Fruit fly (Drosophila melanogaster) whole organism, embryonic: Measurements from ENCODE around the gene Mtpalpha.

Experiments used
- ATbp ChIP-seq: fragments of 200-800 bp; sonication (Bioruptor generic); optimal IDR thresholded peaks from 2 replicates; lab custom pipeline; 2017; ENCODE audit warnings: missing biosample characterization, mild to moderate bottlenecking, missing genetic modification characterization, missing genetic modification reagents
- Asciz ChIP-seq: fragments of 200-800 bp; sonication (Bioruptor generic); optimal IDR thresholded peaks from 2 replicates; lab custom pipeline; 2017; ENCODE audit warnings: missing biosample characterization, mild to moderate bottlenecking, missing genetic modification characterization, missing genetic modification reagents
- Atf6 ChIP-seq: fragments of 200-800 bp; sonication (Bioruptor generic); IDR thresholded peaks from 2 replicates; pipeline ENCODE4 v1.3.6; 2022; ENCODE audit warnings: missing biosample characterization, missing genetic modification characterization
- CG10543 ChIP-seq: fragments of 200-800 bp; sonication (Bioruptor generic); optimal IDR thresholded peaks from 3 replicates; lab custom pipeline; 2017; ENCODE audit warnings: missing biosample characterization, mild to moderate bottlenecking, missing genetic modification characterization, moderate library complexity
- CG12155 ChIP-seq: fragments of 200-800 bp; sonication (Bioruptor generic); optimal IDR thresholded peaks from 3 replicates; lab custom pipeline; 2016; ENCODE audit warnings: missing biosample characterization, missing genetic modification characterization
- CG12299 ChIP-seq: fragments of 200-800 bp; sonication (Bioruptor generic); optimal IDR thresholded peaks from 2 replicates; lab custom pipeline; 2018; ENCODE audit warnings: missing biosample characterization, mild to moderate bottlenecking, missing genetic modification characterization
- CG12769 ChIP-seq: fragments of 200-800 bp; sonication (Bioruptor generic); optimal IDR thresholded peaks from 2 replicates; lab custom pipeline; 2019; ENCODE audit warnings: missing biosample characterization, mild to moderate bottlenecking, missing genetic modification characterization, moderate library complexity
- CG13424 ChIP-seq: fragments of 200-800 bp; sonication (Bioruptor generic); optimal IDR thresholded peaks from 2 replicates; lab custom pipeline; 2019; ENCODE audit warnings: missing biosample characterization, mild to moderate bottlenecking, missing genetic modification characterization, moderate library complexity
- CG14441 ChIP-seq: fragments of 200-800 bp; sonication (Bioruptor generic); IDR thresholded peaks from 2 replicates; pipeline ENCODE4 v1.3.6; 2022; ENCODE audit warnings: missing biosample characterization, missing genetic modification characterization
- CG15601 ChIP-seq: fragments of 200-800 bp; sonication (Bioruptor generic); optimal IDR thresholded peaks from 3 replicates; lab custom pipeline; 2019; ENCODE audit warnings: missing biosample characterization, mild to moderate bottlenecking, missing genetic modification characterization, moderate library complexity
- CG16779 ChIP-seq: fragments of 200-800 bp; sonication (Bioruptor generic); IDR thresholded peaks from 2 replicates; pipeline ENCODE4 v1.3.6; 2022; ENCODE audit warnings: missing biosample characterization, missing genetic modification characterization
- CG17328 ChIP-seq: fragments of 200-800 bp; sonication (Bioruptor generic); IDR thresholded peaks from 2 replicates; pipeline ENCODE4 v1.3.6; 2022; ENCODE audit warnings: missing biosample characterization, missing genetic modification characterization
- CG3163 ChIP-seq: fragments of 200-800 bp; sonication (Bioruptor generic); optimal IDR thresholded peaks from 3 replicates; lab custom pipeline; 2016; ENCODE audit warnings: missing biosample characterization, missing genetic modification characterization
- CG33213 ChIP-seq: fragments of 200-800 bp; sonication (Bioruptor generic); optimal IDR thresholded peaks from 3 replicates; lab custom pipeline; 2016; ENCODE audit warnings: missing biosample characterization, missing genetic modification characterization
- CG34422 ChIP-seq: fragments of 200-800 bp; sonication (Bioruptor generic); IDR thresholded peaks from 3 replicates; pipeline ENCODE4 v1.3.6; 2022; ENCODE audit warnings: missing biosample characterization, missing genetic modification characterization
- CG3726 ChIP-seq: fragments of 200-800 bp; sonication (Bioruptor generic); IDR thresholded peaks from 3 replicates; pipeline ENCODE4, ENCODE4 v1.3.6; 2022; ENCODE audit warnings: missing biosample characterization, missing genetic modification characterization
- CG6272 ChIP-seq: fragments of 200-800 bp; sonication (Bioruptor generic); IDR thresholded peaks from 2 replicates; pipeline ENCODE4 v1.3.6; 2022; ENCODE audit warnings: missing biosample characterization, missing genetic modification characterization
- CG6854 ChIP-seq: fragments of 200-800 bp; sonication (Bioruptor generic); optimal IDR thresholded peaks from 3 replicates; lab custom pipeline; 2017; ENCODE audit warnings: missing biosample characterization, mild to moderate bottlenecking, missing genetic modification characterization
- CG9932 ChIP-seq: fragments of 200-800 bp; sonication (Bioruptor generic); IDR thresholded peaks from 2 replicates; pipeline ENCODE4 v1.3.6; 2022; ENCODE audit warnings: missing biosample characterization, missing genetic modification characterization
- Dad ChIP-seq: fragments of 200-800 bp; sonication (Bioruptor generic); optimal IDR thresholded peaks from 3 replicates; lab custom pipeline; 2016; ENCODE audit warnings: missing biosample characterization, missing genetic modification characterization
- Dll ChIP-seq: fragments of 200-800 bp; sonication (Bioruptor generic); IDR thresholded peaks from 4 replicates; pipeline ENCODE4 v1.3.6; 2022; ENCODE audit warnings: missing biosample characterization, missing genetic modification characterization; ENCODE audit not compliant: partially characterized antibody
- E2f2 ChIP-seq: fragments of 200-800 bp; sonication (Bioruptor generic); IDR thresholded peaks from 2 replicates; pipeline ENCODE4 v1.3.6; 2022; ENCODE audit warnings: missing biosample characterization, missing genetic modification characterization
- HLHmδ ChIP-seq: fragments of 200-800 bp; sonication (Bioruptor generic); optimal IDR thresholded peaks from 2 replicates; lab custom pipeline; 2018; ENCODE audit warnings: missing biosample characterization, mild to moderate bottlenecking, missing genetic modification characterization, moderate library complexity
- Hr51 ChIP-seq, 2 experiments: fragments of 200-800 bp; sonication (Bioruptor generic); optimal IDR thresholded peaks; 2 replicates in 1 of 2; 3 replicates in 1 of 2; lab custom pipeline; 2016 to 2018; ENCODE audit warnings: missing biosample characterization in 2 of 2, missing genetic modification characterization in 2 of 2, mild to moderate bottlenecking in 1 of 2, moderate library complexity in 1 of 2
- Lim3 ChIP-seq: fragments of 200-800 bp; sonication (Bioruptor generic); IDR thresholded peaks from 2 replicates; pipeline ENCODE4 v1.3.6; 2022; ENCODE audit warnings: missing biosample characterization, missing genetic modification characterization
- NC2α ChIP-seq: fragments of 200-800 bp; sonication (Bioruptor generic); optimal IDR thresholded peaks from 2 replicates; lab custom pipeline; 2016; ENCODE audit warnings: missing biosample characterization, missing genetic modification characterization
- Oli ChIP-seq: fragments of 200-800 bp; sonication (Bioruptor generic); optimal IDR thresholded peaks from 2 replicates; lab custom pipeline; 2018; ENCODE audit warnings: missing biosample characterization, mild to moderate bottlenecking, missing genetic modification characterization, moderate library complexity
- Ssrp ChIP-seq: fragments of 200-800 bp; sonication (Bioruptor generic); optimal IDR thresholded peaks from 2 replicates; lab custom pipeline; 2018; ENCODE audit warnings: missing biosample characterization, mild to moderate bottlenecking, missing genetic modification characterization, moderate library complexity
- bcd ChIP-seq: fragments of 200-800 bp; sonication (Bioruptor generic); optimal IDR thresholded peaks from 2 replicates; lab custom pipeline; 2017; ENCODE audit warnings: missing biosample characterization, mild to moderate bottlenecking, missing genetic modification characterization
- bsh ChIP-seq, 2 experiments: fragments of 200-800 bp; sonication (Bioruptor generic); optimal IDR thresholded peaks; 2 replicates each; lab custom pipeline; 2017 to 2018; ENCODE audit warnings: mild to moderate bottlenecking in 2 of 2, missing biosample characterization in 2 of 2, missing genetic modification characterization in 2 of 2, moderate library complexity in 1 of 2
- btn ChIP-seq: fragments of 200-800 bp; sonication (Bioruptor generic); optimal IDR thresholded peaks from 2 replicates; lab custom pipeline; 2016; ENCODE audit warnings: missing biosample characterization, missing genetic modification characterization
- cato ChIP-seq: fragments of 200-800 bp; sonication (Bioruptor generic); optimal IDR thresholded peaks from 2 replicates; lab custom pipeline; 2016; ENCODE audit warnings: missing biosample characterization, missing genetic modification characterization, borderline replicate concordance
- croc ChIP-seq: fragments of 200-800 bp; sonication (Bioruptor generic); conservative IDR thresholded peaks from 3 replicates; pipeline ENCODE4 v1.3.6; 2022; ENCODE audit warnings: missing biosample characterization, missing genetic modification characterization
- dm ChIP-seq: fragments of 200-800 bp; sonication (Bioruptor generic); optimal IDR thresholded peaks from 3 replicates; lab custom pipeline; 2016; ENCODE audit warnings: missing biosample characterization, missing genetic modification characterization
- exex ChIP-seq: fragments of 200-800 bp; sonication (Bioruptor generic); optimal IDR thresholded peaks from 4 replicates; lab custom pipeline; 2018; ENCODE audit warnings: missing biosample characterization, mild to moderate bottlenecking, missing genetic modification characterization, moderate library complexity
- fru ChIP-seq: fragments of >200 bp; optimal IDR thresholded peaks from 2 replicates; lab custom pipeline; 2017
- gem ChIP-seq: fragments of 200-800 bp; sonication (Bioruptor generic); optimal IDR thresholded peaks from 2 replicates; lab custom pipeline; 2019; ENCODE audit warnings: missing biosample characterization, mild to moderate bottlenecking, missing genetic modification characterization, moderate library complexity
- h ChIP-seq: fragments of >200 bp; optimal IDR thresholded peaks from 2 replicates; lab custom pipeline; 2017
- jumu ChIP-seq: fragments of 200-800 bp; sonication (Bioruptor generic); optimal IDR thresholded peaks from 3 replicates; lab custom pipeline; 2016; ENCODE audit warnings: missing biosample characterization, missing genetic modification characterization
- ken ChIP-seq: fragments of 200-800 bp; sonication (Bioruptor generic); IDR thresholded peaks from 3 replicates; pipeline ENCODE4 v1.3.6; 2022; ENCODE audit warnings: missing biosample characterization, missing genetic modification characterization
- klu ChIP-seq: fragments of 200-800 bp; sonication (Bioruptor generic); IDR thresholded peaks from 2 replicates; pipeline ENCODE4 v1.3.6; 2022; ENCODE audit warnings: missing biosample characterization, missing genetic modification characterization
- org-1 ChIP-seq: fragments of 200-800 bp; sonication (Bioruptor generic); optimal IDR thresholded peaks from 2 replicates; lab custom pipeline; 2017; ENCODE audit warnings: missing biosample characterization, missing genetic modification characterization
- phol ChIP-seq: fragments of 200-800 bp; sonication (Bioruptor generic); optimal IDR thresholded peaks from 3 replicates; lab custom pipeline; 2018; ENCODE audit warnings: missing biosample characterization, mild to moderate bottlenecking, missing genetic modification characterization, moderate library complexity
- pita ChIP-seq: fragments of 200-800 bp; sonication (Bioruptor generic); optimal IDR thresholded peaks from 2 replicates; lab custom pipeline; 2017; ENCODE audit warnings: missing biosample characterization, mild to moderate bottlenecking, missing genetic modification characterization
- repo ChIP-seq: fragments of 200-800 bp; sonication (Bioruptor generic); optimal IDR thresholded peaks from 2 replicates; lab custom pipeline; 2016; ENCODE audit warnings: missing biosample characterization, missing genetic modification characterization
- sisA ChIP-seq: fragments of 200-800 bp; sonication (Bioruptor generic); IDR thresholded peaks from 2 replicates; pipeline ENCODE4 v1.3.6; 2022; ENCODE audit warnings: missing biosample characterization, missing genetic modification characterization
- ssp ChIP-seq: fragments of 200-800 bp; sonication (Bioruptor generic); IDR thresholded peaks from 2 replicates; pipeline ENCODE4 v1.3.6; 2022; ENCODE audit warnings: missing biosample characterization, missing genetic modification characterization
- stc ChIP-seq: fragments of 200-800 bp; sonication (Bioruptor generic); IDR thresholded peaks from 2 replicates; pipeline ENCODE4 v1.3.6; 2022; ENCODE audit warnings: missing biosample characterization, missing genetic modification characterization
- twi ChIP-seq: fragments of 200-800 bp; optimal IDR thresholded peaks from 2 replicates; lab custom pipeline; 2019; ENCODE audit warnings: missing biosample characterization, mild to moderate bottlenecking, missing genetic modification characterization, moderate library complexity
- usp ChIP-seq: fragments of >200 bp; optimal IDR thresholded peaks from 2 replicates; lab custom pipeline; 2017; ENCODE audit warnings: missing biosample characterization, missing genetic modification characterization
- zen ChIP-seq: fragments of 200-800 bp; sonication (Bioruptor generic); optimal IDR thresholded peaks from 3 replicates; lab custom pipeline; 2018; ENCODE audit warnings: missing biosample characterization, mild to moderate bottlenecking, missing genetic modification characterization, moderate library complexity

The Mtpalpha gene

dm6 chr2L:9594625-9595300 is 18.2 kb upstream of the Mtpalpha start (continued):
- TF ChIP-seq CG14441 (GFP tag; lab: Robert Waterston, UW) (no peak), cato (no peak), CG12769 (tag; lab: Kevin White, UChicago) (no peak), CG34422 (GFP tag; lab: Robert Waterston, UW) (peak; percentile 51; the same call in 1 of the 3 replicates), twi (tag; lab: Kevin White, UChicago) (no peak), Dad (GFP tag; lab: Kevin White, UChicago) (no peak), bsh (GFP tag; optimal IDR thresholded peaks at IDR 0.05; lab: Kevin White, UChicago) (peak in 1 of 2 experiments; percentile 78), ATbp (GFP tag; lab: Kevin White, UChicago) (peak; percentile 38), CG15601 (peak; percentile 43), Oli (peak; percentile 32), E2f2 (GFP tag; lab: Robert Waterston, UW) (peak; percentile 29; the same call in 1 of the 2 replicates), CG33213 (no peak), gem (peak; percentile 73), CG3726 (no peak), CG6854 (GFP tag; lab: Kevin White, UChicago) (no peak), Lim3 (no peak), HLHmδ (GFP tag; lab: Kevin White, UChicago) (no peak), sisA (GFP tag; lab: Robert Waterston, UW) (peak; percentile 50), CG12299 (tag; lab: Kevin White, UChicago) (no peak), Dll (GFP tag; lab: Robert Waterston, UW) (no peak), exex (no peak), zen (tag; lab: Kevin White, UChicago) (peak; percentile 69), jumu (GFP tag; lab: Kevin White, UChicago) (no peak), klu (GFP tag; lab: Robert Waterston, UW) (no peak), CG10543 (GFP tag; lab: Kevin White, UChicago) (no peak), CG16779 (no peak), org-1 (GFP tag; lab: Kevin White, UChicago) (peak; percentile 6), stc (GFP tag; lab: Robert Waterston, UW) (no peak), Ssrp (tag; lab: Kevin White, UChicago) (peak; percentile 56), btn (GFP tag; lab: Kevin White, UChicago) (no peak), pita (GFP tag; lab: Kevin White, UChicago) (no peak), Asciz (GFP tag; lab: Kevin White, UChicago) (no peak), bcd (GFP tag; lab: Kevin White, UChicago) (no peak), repo (GFP tag; lab: Kevin White, UChicago) (no peak), CG6272 (GFP tag; lab: Robert Waterston, UW) (peak; percentile 44; the same call in 1 of the 2 replicates), CG3163 (GFP tag; lab: Kevin White, UChicago) (no peak), ken (peak; percentile 15; the same call in 1 of the 3 replicates), fru (lab: Kevin White, UChicago) (no peak), phol (tag; lab: Kevin White, UChicago) (peak; percentile 73), dm (GFP tag; lab: Kevin White, UChicago) (no peak), ssp (GFP tag; lab: Robert Waterston, UW) (peak; percentile 33; the same call in 1 of the 2 replicates), NC2α (no peak), CG13424 (tag; lab: Kevin White, UChicago) (peak; percentile 18), CG12155 (GFP tag; lab: Kevin White, UChicago) (no peak), h (lab: Kevin White, UChicago) (no peak), Hr51 (GFP tag; optimal IDR thresholded peaks at IDR 0.05; lab: Kevin White, UChicago) (peak in 1 of 2 experiments; percentile 20), croc (peak; percentile 65), CG9932 (GFP tag; lab: Robert Waterston, UW) (no peak), usp (no peak), Atf6 (GFP tag; lab: Robert Waterston, UW) (no peak), CG17328 (peak; percentile 71)
